Worm (Caenorhabditis elegans) whole organism, early embryonic: ENCODE measurements around the gene ZC239.17.

Experiments
- B0310.2 ChIP-seq: sonication (generic microtip); optimal IDR thresholded peaks from 2 replicates; lab custom pipeline; 2016; ENCODE audit warnings: mild to moderate bottlenecking, missing genetic modification characterization, missing compliant biosample characterization
- F13C5.2 ChIP-seq: sonication (generic microtip); optimal IDR thresholded peaks from 2 replicates; lab custom pipeline; 2017; ENCODE audit warnings: mild to moderate bottlenecking, missing genetic modification characterization, inconsistent platforms, missing compliant biosample characterization
- aly-1 ChIP-seq: sonication (generic microtip); optimal IDR thresholded peaks from 2 replicates; lab custom pipeline; 2016; ENCODE audit warnings: missing genetic modification characterization, missing compliant biosample characterization
- ama-1 ChIP-seq: fragments of 150-350 bp; optimal IDR thresholded peaks from 2 replicates; lab custom pipeline; 2014
- ceh-13 ChIP-seq: fragments of 200-800 bp; sonication (Bioruptor generic); optimal IDR thresholded peaks from 2 replicates; lab custom pipeline; 2018; ENCODE audit warnings: mild to moderate bottlenecking, missing genetic modification characterization, missing compliant biosample characterization
- ceh-36 ChIP-seq: sonication (generic microtip); optimal IDR thresholded peaks from 2 replicates; lab custom pipeline; 2016; ENCODE audit warnings: missing genetic modification characterization, inconsistent platforms, missing compliant biosample characterization
- ets-7 ChIP-seq: sonication (generic microtip); optimal IDR thresholded peaks from 2 replicates; lab custom pipeline; 2016; ENCODE audit warnings: missing genotype, missing genetic modification characterization, missing compliant biosample characterization
- flt-1 ChIP-seq: fragments of 200-800 bp; sonication (Bioruptor generic); IDR thresholded peaks from 2 replicates; pipeline ENCODE4 v1.3.6; 2022; ENCODE audit warnings: missing genetic modification characterization, missing compliant biosample characterization
- hmbx-1 ChIP-seq: sonication (generic microtip); optimal IDR thresholded peaks from 2 replicates; lab custom pipeline; 2016; ENCODE audit warnings: mild to moderate bottlenecking, missing genetic modification characterization, missing compliant biosample characterization
- hmg-4 ChIP-seq: fragments of 200-800 bp; sonication (Bioruptor generic); optimal IDR thresholded peaks from 2 replicates; lab custom pipeline; 2018; ENCODE audit warnings: mild to moderate bottlenecking, missing genetic modification characterization, missing compliant biosample characterization
- hnd-1 ChIP-seq: sonication (generic microtip); optimal IDR thresholded peaks from 2 replicates; lab custom pipeline; 2016; ENCODE audit warnings: missing genetic modification characterization, missing compliant biosample characterization
- pes-1 ChIP-seq: fragments of 200-800 bp; sonication (Bioruptor generic); IDR thresholded peaks from 2 replicates; pipeline ENCODE4 v1.3.6; 2022; ENCODE audit warnings: missing genetic modification reagents, missing genetic modification characterization, missing compliant biosample characterization
- scrt-1 ChIP-seq: fragments of 200-800 bp; sonication (Bioruptor generic); IDR thresholded peaks from 2 replicates; pipeline ENCODE4 v1.3.6; 2022; ENCODE audit warnings: missing genetic modification characterization, missing compliant biosample characterization
- sea-1 ChIP-seq: fragments of 200-800 bp; sonication (Bioruptor generic); conservative IDR thresholded peaks from 2 replicates; pipeline ENCODE4 v1.3.6; 2022; ENCODE audit warnings: missing genetic modification characterization, missing compliant biosample characterization
- tbx-11 ChIP-seq: fragments of 200-800 bp; sonication (Bioruptor generic); IDR thresholded peaks from 2 replicates; pipeline ENCODE4 v1.3.6; 2022; ENCODE audit warnings: missing genetic modification characterization, missing compliant biosample characterization
- tbx-37 ChIP-seq: fragments of 200-800 bp; sonication (Bioruptor generic); conservative IDR thresholded peaks from 2 replicates; pipeline ENCODE4 v1.3.6; 2022; ENCODE audit warnings: missing genetic modification reagents, missing genetic modification characterization, missing compliant biosample characterization
- tra-4 ChIP-seq: sonication (generic microtip); optimal IDR thresholded peaks from 2 replicates; lab custom pipeline; 2017; ENCODE audit warnings: missing genetic modification characterization, missing compliant biosample characterization

Gene ZC239.17

DNA sequence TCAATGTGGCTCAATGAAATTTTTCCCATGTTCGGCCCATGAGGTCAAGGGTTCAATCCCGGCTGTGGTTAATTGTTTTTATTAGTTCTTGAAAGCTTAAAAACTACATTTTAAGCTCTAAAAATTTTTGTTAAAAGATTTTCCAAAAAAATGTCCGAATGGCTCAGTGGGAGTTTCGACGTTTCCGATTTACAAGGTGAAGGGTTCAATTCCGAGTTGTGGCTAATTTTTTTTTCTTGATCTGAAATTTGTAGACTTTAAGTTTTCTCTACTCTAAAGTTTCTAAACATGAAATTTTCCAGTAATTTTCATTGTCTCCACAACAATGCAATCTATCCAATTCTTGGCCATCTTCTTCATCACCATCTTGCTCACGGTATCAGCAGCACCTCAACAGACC is 36.8 kb upstream of the ZC239.17 start, which contains the start of gene F02E11.2:
F02E11.2 (plus strand) TSS at position 301 of the 400 bp plus-strand sequence.
- TF ChIP-seq hmbx-1 (tag; lab: Kevin White, UChicago) (no peak), aly-1 (no peak), ets-7 (tag; lab: Kevin White, UChicago) (no peak), scrt-1 (GFP tag; lab: Robert Waterston, UW) (no peak), pes-1 (no peak), sea-1 (GFP tag; lab: Robert Waterston, UW) (no peak), F13C5.2 (tag; lab: Kevin White, UChicago) (no peak), tbx-11 (no peak), tbx-37 (GFP tag; lab: Robert Waterston, UW) (no peak), hmg-4 (GFP tag; lab: Kevin White, UChicago) (no peak), flt-1 (GFP tag; lab: Robert Waterston, UW) (no peak), ceh-36 (no peak), ceh-13 (GFP tag; lab: Kevin White, UChicago) (no peak), ama-1 (lab: Kevin White, UChicago) (no peak), tra-4 (tag; lab: Kevin White, UChicago) (no peak), hnd-1 (tag; lab: Kevin White, UChicago) (no peak)

DNA sequence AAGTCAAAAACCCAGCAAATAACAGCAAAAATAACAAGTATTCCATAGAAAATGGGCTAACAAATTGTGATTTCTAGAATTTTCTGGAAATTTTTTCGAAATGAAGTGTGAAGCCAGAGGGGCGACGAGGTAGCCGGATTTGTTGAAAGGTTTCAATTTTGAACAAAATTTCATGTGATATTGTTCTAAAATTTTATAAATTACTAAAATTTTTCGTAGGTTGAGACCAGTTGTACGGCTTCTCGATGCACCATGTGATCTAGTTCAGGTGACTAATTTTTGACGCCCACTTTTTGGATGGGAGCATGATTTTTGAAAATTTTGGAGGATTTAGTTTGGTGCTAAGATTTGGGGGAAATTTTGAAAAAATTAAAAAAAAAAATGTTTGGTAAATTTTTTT is 33.6 kb upstream of the ZC239.17 start, which contains the start of gene gcy-19:
gcy-19 (minus strand) TSS at position 101 of the 400 bp plus-strand sequence.
- no peak for TF ChIP-seq hmg-4 (GFP tag; lab: Kevin White, UChicago)
- no peak for TF ChIP-seq ceh-13 (GFP tag; lab: Kevin White, UChicago)

ce11 chrII:3251782-3252181 is 26.1 kb upstream of the ZC239.17 start:
- no peak for TF ChIP-seq scrt-1 (GFP tag; lab: Robert Waterston, UW)
- no peak for TF ChIP-seq ama-1 (lab: Kevin White, UChicago)
- TF ChIP-seq ets-7 (tag; lab: Kevin White, UChicago): no peak
- TF ChIP-seq tbx-11: no peak
- no peak for TF ChIP-seq flt-1 (GFP tag; lab: Robert Waterston, UW)
- TF ChIP-seq hmg-4 (GFP tag; lab: Kevin White, UChicago): no peak
- TF ChIP-seq pes-1: no peak
- no peak for TF ChIP-seq tbx-37 (GFP tag; lab: Robert Waterston, UW)
- no peak for TF ChIP-seq sea-1 (GFP tag; lab: Robert Waterston, UW)
- no peak for TF ChIP-seq B0310.2 (tag; lab: Kevin White, UChicago)
- no peak for TF ChIP-seq aly-1
- TF ChIP-seq ceh-13 (GFP tag; lab: Kevin White, UChicago): no peak
- TF ChIP-seq tra-4 (tag; lab: Kevin White, UChicago): no peak
- no peak for TF ChIP-seq ceh-36
- no peak for TF ChIP-seq hnd-1 (tag; lab: Kevin White, UChicago)
- no peak for TF ChIP-seq F13C5.2 (tag; lab: Kevin White, UChicago)
- no peak for TF ChIP-seq hmbx-1 (tag; lab: Kevin White, UChicago)

DNA sequence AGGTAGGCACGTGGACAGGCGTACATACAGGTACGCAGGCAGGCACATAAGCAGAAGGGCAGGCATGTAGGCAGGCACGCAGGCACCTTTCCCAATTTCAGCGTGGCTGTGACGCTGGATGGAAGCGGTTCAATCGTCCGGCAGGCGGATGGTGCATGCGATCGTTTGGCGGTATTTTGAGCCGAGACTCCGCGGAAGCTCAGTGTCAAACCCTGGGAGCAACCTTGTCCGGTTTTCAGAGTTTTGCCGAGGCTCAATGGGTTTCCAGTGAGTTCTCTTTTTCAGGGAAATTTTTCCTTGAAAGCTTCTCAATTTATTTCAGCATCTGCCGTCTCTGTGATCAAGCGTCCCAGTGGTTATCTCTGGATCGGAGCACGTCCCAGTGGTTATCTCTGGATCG is 24.5 kb upstream of the ZC239.17 start:
- TF ChIP-seq scrt-1 (GFP tag; lab: Robert Waterston, UW): no peak

- TF ChIP-seq ets-7 (tag; lab: Kevin White, UChicago): no peak
- TF ChIP-seq B0310.2 (tag; lab: Kevin White, UChicago): no peak
- TF ChIP-seq aly-1: no peak
- TF ChIP-seq pes-1: no peak
- no peak for TF ChIP-seq tbx-11
- TF ChIP-seq ceh-13 (GFP tag; lab: Kevin White, UChicago): no peak
- TF ChIP-seq tbx-37 (GFP tag; lab: Robert Waterston, UW): no peak
- TF ChIP-seq flt-1 (GFP tag; lab: Robert Waterston, UW): no peak
- no peak for TF ChIP-seq hmg-4 (GFP tag; lab: Kevin White, UChicago)
- no peak for TF ChIP-seq hmbx-1 (tag; lab: Kevin White, UChicago)
Measured at ce11 chrII:3249406-3249805, 23.7 kb upstream of the ZC239.17 start, which contains the start of gene clec-124. Gene clec-124 (plus strand): TSS chrII:3249706.

- no peak for TF ChIP-seq ama-1 (lab: Kevin White, UChicago)
- no peak for TF ChIP-seq sea-1 (GFP tag; lab: Robert Waterston, UW)
- no peak for TF ChIP-seq hnd-1 (tag; lab: Kevin White, UChicago)
- no peak for TF ChIP-seq scrt-1 (GFP tag; lab: Robert Waterston, UW)
- no peak for TF ChIP-seq hmbx-1 (tag; lab: Kevin White, UChicago)
- no peak for TF ChIP-seq tbx-37 (GFP tag; lab: Robert Waterston, UW)
- no peak for TF ChIP-seq ceh-36
- TF ChIP-seq pes-1: no peak
- no peak for TF ChIP-seq ets-7 (tag; lab: Kevin White, UChicago)
- TF ChIP-seq tra-4 (tag; lab: Kevin White, UChicago): no peak
- no peak for TF ChIP-seq tbx-11
- TF ChIP-seq ceh-13 (GFP tag; lab: Kevin White, UChicago): no peak
- no peak for TF ChIP-seq aly-1
- TF ChIP-seq F13C5.2 (tag; lab: Kevin White, UChicago): no peak
- TF ChIP-seq B0310.2 (tag; lab: Kevin White, UChicago): no peak
- TF ChIP-seq hmg-4 (GFP tag; lab: Kevin White, UChicago): no peak
- no peak for TF ChIP-seq flt-1 (GFP tag; lab: Robert Waterston, UW)
Measured at ce11 chrII:3248043-3248718, 22.5 kb upstream of the ZC239.17 start, which contains the start of the genes fbxc-50 and C17F4.2. Gene fbxc-50 (minus strand): TSS chrII:3248123. Gene C17F4.2 (plus strand): TSS chrII:3248668.

ce11 chrII:3247556-3247955 is 21.9 kb upstream of the ZC239.17 start:
- TF ChIP-seq hmbx-1 (tag; lab: Kevin White, UChicago) (no peak), B0310.2 (tag; lab: Kevin White, UChicago) (no peak), tbx-37 (GFP tag; lab: Robert Waterston, UW) (no peak), sea-1 (GFP tag; lab: Robert Waterston, UW) (no peak), hmg-4 (GFP tag; lab: Kevin White, UChicago) (no peak), hnd-1 (tag; lab: Kevin White, UChicago) (no peak), ceh-36 (no peak), flt-1 (GFP tag; lab: Robert Waterston, UW) (no peak), tbx-11 (no peak), tra-4 (tag; lab: Kevin White, UChicago) (no peak), pes-1 (no peak)
